Fruit fly (Drosophila melanogaster) whole organism, pupa: ENCODE data around the gene Sfxn2.

Experiments used
- CG12605 ChIP-seq: fragments of 200-800 bp; sonication (Bioruptor generic); IDR thresholded peaks from 2 replicates; pipeline ENCODE4 v1.3.6; 2022; ENCODE audit warnings: missing biosample characterization, missing genetic modification characterization
- CG13204 ChIP-seq: fragments of 200-800 bp; sonication (Bioruptor generic); optimal IDR thresholded peaks from 2 replicates; lab custom pipeline; 2018; ENCODE audit warnings: missing biosample characterization, mild to moderate bottlenecking, missing genetic modification characterization, moderate library complexity
- CG32121 ChIP-seq: fragments of 200-800 bp; sonication (Bioruptor generic); IDR thresholded peaks from 2 replicates; pipeline ENCODE4 v1.3.6; 2022; ENCODE audit warnings: missing biosample characterization, missing genetic modification characterization
- CG4496 ChIP-seq: fragments of 200-800 bp; sonication (Bioruptor generic); IDR thresholded peaks from 3 replicates; pipeline ENCODE4 v1.3.6; 2022; ENCODE audit warnings: missing biosample characterization, missing genetic modification characterization
- CG8301 ChIP-seq: fragments of 200-800 bp; sonication (Bioruptor generic); optimal IDR thresholded peaks from 2 replicates; lab custom pipeline; 2018; ENCODE audit warnings: missing biosample characterization, mild to moderate bottlenecking, missing genetic modification characterization
- D1 ChIP-seq: fragments of 200-800 bp; sonication (Bioruptor generic); optimal IDR thresholded peaks from 2 replicates; lab custom pipeline; 2018; ENCODE audit warnings: missing biosample characterization, mild to moderate bottlenecking, missing genetic modification characterization, moderate library complexity
- Ets98B ChIP-seq: fragments of 200-800 bp; sonication (Bioruptor generic); IDR thresholded peaks from 2 replicates; pipeline ENCODE4 v1.3.6; 2022; ENCODE audit warnings: missing biosample characterization, missing genetic modification characterization
- Pif1B ChIP-seq: fragments of 200-800 bp; sonication (Bioruptor generic); optimal IDR thresholded peaks from 3 replicates; lab custom pipeline; 2016; ENCODE audit warnings: missing biosample characterization, missing genetic modification characterization
- gl ChIP-seq: fragments of 200-800 bp; sonication (Bioruptor generic); optimal IDR thresholded peaks from 2 replicates; lab custom pipeline; 2018; ENCODE audit warnings: missing biosample characterization, mild to moderate bottlenecking, missing genetic modification characterization
- rn ChIP-seq: fragments of 200-800 bp; sonication (Bioruptor generic); IDR thresholded peaks from 2 replicates; pipeline ENCODE4 v1.3.6; 2022; ENCODE audit warnings: missing biosample characterization, missing genetic modification characterization

dm6 chr3L:19035163-19035900 lies 27.6 kb upstream of the Sfxn2 start:
- TF ChIP-seq CG4496 (GFP tag; lab: Robert Waterston, UW) (no peak), gl (tag; lab: Kevin White, UChicago) (no peak), rn (GFP tag; lab: Robert Waterston, UW) (no peak), CG8301 (peak; percentile 17), Pif1B (no peak), CG32121 (GFP tag; lab: Robert Waterston, UW) (no peak), CG12605 (GFP tag; lab: Robert Waterston, UW) (no peak), CG13204 (no peak), Ets98B (no peak), D1 (tag; lab: Kevin White, UChicago) (peak; percentile 13)
